Fruit fly (Drosophila melanogaster) whole organism, adult: ENCODE data around the gene ScsbetaG.

ENCODE experiments used
- CG11617 ChIP-seq: fragments of 200-800 bp; sonication (Bioruptor generic); optimal IDR thresholded peaks from 2 replicates; lab custom pipeline; 2017; ENCODE audit warnings: mild to moderate bottlenecking, missing biosample characterization, missing genetic modification reagents, missing genetic modification characterization
- CG12768 ChIP-seq: fragments of 200-800 bp; sonication (Bioruptor generic); optimal IDR thresholded peaks from 2 replicates; lab custom pipeline; 2017; ENCODE audit warnings: missing biosample characterization, missing genetic modification characterization, mild to moderate bottlenecking, moderate library complexity, missing genetic modification reagents
- CG14711 ChIP-seq: fragments of 200-800 bp; sonication (Bioruptor generic); optimal IDR thresholded peaks from 2 replicates; lab custom pipeline; 2018; ENCODE audit warnings: missing biosample characterization, mild to moderate bottlenecking, missing genetic modification characterization, moderate library complexity
- CG1620 ChIP-seq: fragments of 200-800 bp; sonication (Bioruptor generic); optimal IDR thresholded peaks from 2 replicates; lab custom pipeline; 2016; ENCODE audit warnings: missing biosample characterization, missing genetic modification characterization
- CG33017 ChIP-seq: fragments of 200-800 bp; sonication (Bioruptor generic); optimal IDR thresholded peaks from 2 replicates; lab custom pipeline; 2018; ENCODE audit warnings: missing biosample characterization, mild to moderate bottlenecking, missing genetic modification characterization, moderate library complexity
- CG5204 ChIP-seq: fragments of 200-800 bp; sonication (Bioruptor generic); optimal IDR thresholded peaks from 2 replicates; lab custom pipeline; 2016; ENCODE audit warnings: missing biosample characterization, missing genetic modification characterization
- CG7045 ChIP-seq: fragments of 200-800 bp; sonication (Bioruptor generic); optimal IDR thresholded peaks from 2 replicates; lab custom pipeline; 2017; ENCODE audit warnings: missing biosample characterization, mild to moderate bottlenecking, missing genetic modification characterization
- CG7101 ChIP-seq: fragments of 200-800 bp; sonication (Bioruptor generic); optimal IDR thresholded peaks from 2 replicates; lab custom pipeline; 2018; ENCODE audit warnings: missing biosample characterization, mild to moderate bottlenecking, missing genetic modification characterization, moderate library complexity
- Clk ChIP-seq: fragments of 200-800 bp; sonication (Bioruptor generic); optimal IDR thresholded peaks from 2 replicates; lab custom pipeline; 2017; ENCODE audit warnings: missing biosample characterization, missing genetic modification characterization
- Crg-1 ChIP-seq: fragments of 200-800 bp; sonication (Bioruptor generic); optimal IDR thresholded peaks from 2 replicates; lab custom pipeline; 2016; ENCODE audit warnings: missing biosample characterization, missing genetic modification characterization
- Hr96 ChIP-seq: fragments of 200-800 bp; sonication (Bioruptor generic); optimal IDR thresholded peaks from 2 replicates; lab custom pipeline; 2016; ENCODE audit warnings: missing biosample characterization, missing genetic modification characterization
- Mnt ChIP-seq: fragments of 200-800 bp; sonication (Bioruptor generic); optimal IDR thresholded peaks from 2 replicates; lab custom pipeline; 2016; ENCODE audit warnings: missing biosample characterization, mild to moderate bottlenecking, missing genetic modification characterization
- bab1 ChIP-seq: fragments of 200-800 bp; sonication (Bioruptor generic); optimal IDR thresholded peaks from 3 replicates; lab custom pipeline; 2019; ENCODE audit warnings: missing biosample characterization, mild to moderate bottlenecking, missing genetic modification characterization, moderate library complexity
- cic ChIP-seq: fragments of 200-800 bp; sonication (Bioruptor generic); optimal IDR thresholded peaks from 2 replicates; lab custom pipeline; 2017; ENCODE audit warnings: missing biosample characterization, mild to moderate bottlenecking, missing genetic modification characterization, moderate library complexity
- cnc ChIP-seq, 2 experiments: fragments of >200 bp; optimal IDR thresholded peaks; 2 replicates each; lab custom pipeline; 2017
- kay ChIP-seq: fragments of 200-800 bp; sonication (Bioruptor generic); peaks from one replicate; lab custom pipeline; 2016; ENCODE audit warnings: missing biosample characterization, missing genetic modification characterization, borderline replicate concordance
- ovo ChIP-seq: fragments of 200-800 bp; sonication (Bioruptor generic); optimal IDR thresholded peaks from 2 replicates; lab custom pipeline; 2016; ENCODE audit warnings: missing biosample characterization, missing genetic modification characterization
- pad ChIP-seq: fragments of 200-800 bp; sonication (Bioruptor generic); optimal IDR thresholded peaks from 3 replicates; lab custom pipeline; 2017; ENCODE audit warnings: missing biosample characterization, missing genetic modification characterization, mild to moderate bottlenecking, moderate library complexity, missing genetic modification reagents
- tj ChIP-seq: fragments of 200-800 bp; sonication (Bioruptor generic); optimal IDR thresholded peaks from 3 replicates; lab custom pipeline; 2017; ENCODE audit warnings: missing biosample characterization, mild to moderate bottlenecking, missing genetic modification characterization, moderate library complexity
- toe ChIP-seq: fragments of 200-800 bp; sonication (Bioruptor generic); optimal IDR thresholded peaks from 2 replicates; lab custom pipeline; 2016; ENCODE audit warnings: missing biosample characterization, missing genetic modification characterization

The ScsbetaG gene

dm6 chr3L:5556195-5556594 lies 7.3 kb downstream of the ScsbetaG start:
- TF ChIP-seq CG11617 (GFP tag; lab: Kevin White, UChicago) (no peak), Clk (no peak), CG5204 (GFP tag; lab: Kevin White, UChicago) (no peak), CG12768 (GFP tag; lab: Kevin White, UChicago) (no peak), bab1 (no peak)

- TF ChIP-seq bab1, result peak; percentile 5
- no peak for TF ChIP-seq toe (GFP tag; lab: Kevin White, UChicago)
These were observed 9.1 kb downstream of the ScsbetaG start for dm6 chr3L:5554377-5554776.

dm6 chr3L:5553717-5554116 lies 9.8 kb downstream of the ScsbetaG start:
- TF ChIP-seq ovo (GFP tag; lab: Kevin White, UChicago) (no peak), CG11617 (GFP tag; lab: Kevin White, UChicago) (no peak), Crg-1 (GFP tag; lab: Kevin White, UChicago) (no peak), Mnt (GFP tag; lab: Kevin White, UChicago) (no peak), Clk (no peak), CG14711 (tag; lab: Kevin White, UChicago) (no peak), CG33017 (tag; lab: Kevin White, UChicago) (no peak), CG5204 (GFP tag; lab: Kevin White, UChicago) (no peak), CG7101 (tag; lab: Kevin White, UChicago) (no peak), CG12768 (GFP tag; lab: Kevin White, UChicago) (no peak)

dm6 chr3L:5551087-5551486 lies 12.4 kb downstream of the ScsbetaG start, which contains the start of gene frm:
Gene frm, minus strand, starts transcription at chr3L:5551159.
- TF ChIP-seq toe (GFP tag; lab: Kevin White, UChicago) (no peak), CG7101 (tag; lab: Kevin White, UChicago) (no peak), CG11617 (GFP tag; lab: Kevin White, UChicago) (no peak), CG33017 (tag; lab: Kevin White, UChicago) (no peak)

dm6 chr3L:5548524-5549084 lies 14.9 kb downstream of the ScsbetaG start:
- no peak for TF ChIP-seq Mnt (GFP tag; lab: Kevin White, UChicago)
- TF ChIP-seq CG7101 (tag; lab: Kevin White, UChicago), result no peak
- no peak for TF ChIP-seq CG1620 (GFP tag; lab: Kevin White, UChicago)
- no peak for TF ChIP-seq cic
- no peak for TF ChIP-seq ovo (GFP tag; lab: Kevin White, UChicago)
- no peak for TF ChIP-seq CG33017 (tag; lab: Kevin White, UChicago)
- TF ChIP-seq CG14711 (tag; lab: Kevin White, UChicago), result no peak
- TF ChIP-seq CG5204 (GFP tag; lab: Kevin White, UChicago), result no peak
- TF ChIP-seq CG7045 (GFP tag; lab: Kevin White, UChicago), result no peak
- no peak for TF ChIP-seq pad (GFP tag; lab: Kevin White, UChicago)
- TF ChIP-seq kay (GFP tag; lab: Kevin White, UChicago), result no peak
- no peak for TF ChIP-seq tj (GFP tag; lab: Kevin White, UChicago)
- TF ChIP-seq CG12768 (GFP tag; lab: Kevin White, UChicago), result no peak
- no peak for TF ChIP-seq cnc (optimal IDR thresholded peaks at IDR 0.05; lab: Kevin White, UChicago)
- TF ChIP-seq Clk, result no peak
- TF ChIP-seq toe (GFP tag; lab: Kevin White, UChicago), result no peak
- no peak for TF ChIP-seq Hr96 (GFP tag; lab: Kevin White, UChicago)
- no peak for TF ChIP-seq Crg-1 (GFP tag; lab: Kevin White, UChicago)
- TF ChIP-seq bab1, result no peak

dm6 chr3L:5542772-5543371 lies 20.6 kb downstream of the ScsbetaG start:
- TF ChIP-seq CG7101 (tag; lab: Kevin White, UChicago), result no peak
- TF ChIP-seq Mnt (GFP tag; lab: Kevin White, UChicago), result no peak
- no peak for TF ChIP-seq ovo (GFP tag; lab: Kevin White, UChicago)
- no peak for TF ChIP-seq kay (GFP tag; lab: Kevin White, UChicago)
- TF ChIP-seq CG12768 (GFP tag; lab: Kevin White, UChicago), result no peak
- TF ChIP-seq CG33017 (tag; lab: Kevin White, UChicago), result no peak
- no peak for TF ChIP-seq cic
- TF ChIP-seq Crg-1 (GFP tag; lab: Kevin White, UChicago), result no peak
- TF ChIP-seq CG5204 (GFP tag; lab: Kevin White, UChicago), result no peak
- no peak for TF ChIP-seq bab1
- TF ChIP-seq Hr96 (GFP tag; lab: Kevin White, UChicago), result no peak
- TF ChIP-seq pad (GFP tag; lab: Kevin White, UChicago), result no peak
- no peak for TF ChIP-seq Clk
- TF ChIP-seq CG1620 (GFP tag; lab: Kevin White, UChicago), result no peak
- TF ChIP-seq CG11617 (GFP tag; lab: Kevin White, UChicago), result no peak
- no peak for TF ChIP-seq toe (GFP tag; lab: Kevin White, UChicago)
- TF ChIP-seq tj (GFP tag; lab: Kevin White, UChicago), result no peak
- no peak for TF ChIP-seq cnc (optimal IDR thresholded peaks at IDR 0.05; lab: Kevin White, UChicago)
